Worm (Caenorhabditis elegans): ENCODE results near the gene cpsf-3.

DNA sequence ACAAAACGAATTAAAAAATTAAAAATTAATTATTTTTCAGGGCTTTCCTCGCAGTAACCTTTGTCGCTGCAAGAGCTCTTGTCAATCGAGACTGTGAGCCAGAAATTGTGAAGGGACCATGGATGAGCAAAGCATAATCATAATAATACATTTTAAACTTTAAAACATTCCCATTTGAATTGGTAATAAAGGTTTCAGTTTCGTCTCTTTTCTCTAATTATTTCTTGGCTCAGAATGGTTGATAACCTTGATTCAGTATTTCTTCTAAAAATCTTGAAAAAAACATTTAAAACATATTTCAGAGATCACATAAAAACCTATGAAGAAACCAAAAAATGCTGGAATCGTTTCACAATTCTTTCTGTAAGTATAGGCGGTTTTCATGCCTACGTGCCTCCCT lies 23.8 kb downstream of the cpsf-3 start, which contains the start of gene JC8.16:
- TF ChIP-seq K12H6.12 (tag; optimal IDR thresholded peaks at IDR 0.05) = no peak
- no peak for TF ChIP-seq lin-54 (GFP tag; optimal IDR thresholded peaks at IDR 0.05)
- no peak for TF ChIP-seq ceh-27 (GFP tag; optimal IDR thresholded peaks at IDR 0.05)
- no peak for TF ChIP-seq ztf-22 (GFP tag; optimal IDR thresholded peaks at IDR 0.05)
- TF ChIP-seq cebp-2 (GFP tag; IDR thresholded peaks at IDR 0.05) = no peak
- TF ChIP-seq F49E8.2 (tag; optimal IDR thresholded peaks at IDR 0.05; ENCODE audit: insufficient read depth) = no peak
- no peak for TF ChIP-seq unc-130 (GFP tag; optimal IDR thresholded peaks at IDR 0.05)
- no peak for TF ChIP-seq aptf-2 (GFP tag; conservative IDR thresholded peaks at IDR 0.05)
- TF ChIP-seq F23B12.7 (tag; optimal IDR thresholded peaks at IDR 0.05; ENCODE audit: insufficient read depth) = no peak
